Worm (Caenorhabditis elegans) whole organism, late embryonic: Measurements from ENCODE around the gene abhd-5.1.

Experiments used
- C38D4.7 ChIP-seq: fragments of 200-800 bp; sonication (Bioruptor generic); optimal IDR thresholded peaks from 2 replicates; lab custom pipeline; 2018; ENCODE audit warnings: mild to moderate bottlenecking, missing genetic modification characterization, moderate library complexity, missing compliant biosample characterization
- F13H6.1 ChIP-seq: sonication (generic microtip); optimal IDR thresholded peaks from 2 replicates; lab custom pipeline; 2016; ENCODE audit warnings: missing genetic modification characterization, missing compliant biosample characterization
- K09A11.1 ChIP-seq: sonication (generic microtip); optimal IDR thresholded peaks from 2 replicates; lab custom pipeline; 2017; ENCODE audit warnings: antibody characterized with exemption, mild to moderate bottlenecking, missing genetic modification characterization, missing compliant biosample characterization; ENCODE audit not compliant: insufficient read depth
- Y22D7AL.16 ChIP-seq: sonication (generic microtip); optimal IDR thresholded peaks from 2 replicates; lab custom pipeline; 2016; ENCODE audit warnings: missing genetic modification characterization, missing compliant biosample characterization
- ahr-1 ChIP-seq: sonication (generic microtip); optimal IDR thresholded peaks from 2 replicates; lab custom pipeline; 2016; ENCODE audit warnings: missing genetic modification characterization, missing compliant biosample characterization
- ceh-14 ChIP-seq: sonication (generic microtip); optimal IDR thresholded peaks from 2 replicates; lab custom pipeline; 2016; ENCODE audit warnings: missing genotype, missing genetic modification characterization, missing compliant biosample characterization
- ceh-19 ChIP-seq: fragments of 200-800 bp; sonication (Bioruptor generic); optimal IDR thresholded peaks from 2 replicates; lab custom pipeline; 2018; ENCODE audit warnings: mild to moderate bottlenecking, missing genetic modification characterization, missing compliant biosample characterization
- ceh-34 ChIP-seq: sonication (generic microtip); optimal IDR thresholded peaks from 2 replicates; lab custom pipeline; 2016; ENCODE audit warnings: mild to moderate bottlenecking, missing genetic modification characterization, missing compliant biosample characterization
- ceh-9 ChIP-seq: sonication (generic microtip); optimal IDR thresholded peaks from 2 replicates; lab custom pipeline; 2016; ENCODE audit warnings: mild to moderate bottlenecking, missing genetic modification characterization, inconsistent platforms, missing compliant biosample characterization
- che-1 ChIP-seq: sonication (generic microtip); optimal IDR thresholded peaks from 2 replicates; lab custom pipeline; 2016; ENCODE audit warnings: mild to moderate bottlenecking, missing genetic modification characterization, missing compliant biosample characterization
- dve-1 ChIP-seq: sonication (generic microtip); optimal IDR thresholded peaks from 2 replicates; lab custom pipeline; 2017; ENCODE audit warnings: antibody characterized with exemption, mild to moderate bottlenecking, missing genetic modification characterization, missing compliant biosample characterization
- elt-4 ChIP-seq: sonication (generic microtip); optimal IDR thresholded peaks from 2 replicates; lab custom pipeline; 2016; ENCODE audit warnings: missing genetic modification characterization, missing compliant biosample characterization
- eyg-1 ChIP-seq: sonication (generic microtip); optimal IDR thresholded peaks from 2 replicates; lab custom pipeline; 2016; ENCODE audit warnings: missing genotype, missing genetic modification characterization, missing compliant biosample characterization
- fax-1 ChIP-seq: sonication (generic microtip); optimal IDR thresholded peaks from 2 replicates; lab custom pipeline; 2016; ENCODE audit warnings: missing genotype, missing genetic modification characterization, missing compliant biosample characterization
- fkh-10 ChIP-seq: fragments of 150-350 bp; optimal IDR thresholded peaks from 2 replicates; lab custom pipeline; 2014; ENCODE audit warnings: missing biosample characterization, missing genetic modification reagents, missing genetic modification characterization
- gmeb-2 ChIP-seq: sonication (generic microtip); optimal IDR thresholded peaks from 2 replicates; lab custom pipeline; 2016; ENCODE audit warnings: missing genetic modification characterization, inconsistent platforms, missing compliant biosample characterization
- hlh-15 ChIP-seq: sonication (generic microtip); optimal IDR thresholded peaks from 2 replicates; lab custom pipeline; 2016; ENCODE audit warnings: missing genetic modification characterization, missing compliant biosample characterization
- hlh-30 ChIP-seq: sonication (generic microtip); optimal IDR thresholded peaks from 2 replicates; lab custom pipeline; 2017; ENCODE audit warnings: antibody characterized with exemption, missing genetic modification characterization, missing compliant biosample characterization; ENCODE audit not compliant: insufficient read depth
- lim-6 ChIP-seq: sonication (generic microtip); optimal IDR thresholded peaks from 2 replicates; lab custom pipeline; 2016; ENCODE audit warnings: missing genetic modification characterization, missing compliant biosample characterization
- mec-3 ChIP-seq: sonication (generic microtip); optimal IDR thresholded peaks from 2 replicates; lab custom pipeline; 2016; ENCODE audit warnings: borderline replicate concordance, missing genetic modification characterization, missing compliant biosample characterization
- nfya-1 ChIP-seq: sonication (generic microtip); optimal IDR thresholded peaks from 2 replicates; lab custom pipeline; 2017; ENCODE audit warnings: missing genetic modification characterization, mild to moderate bottlenecking, missing compliant biosample characterization, antibody characterized with exemption, moderate library complexity
- nhr-232 ChIP-seq: sonication (generic microtip); optimal IDR thresholded peaks from 2 replicates; lab custom pipeline; 2016; ENCODE audit warnings: missing genetic modification characterization, missing compliant biosample characterization
- pat-9 ChIP-seq: fragments of 200-800 bp; sonication (Bioruptor generic); optimal IDR thresholded peaks from 2 replicates; lab custom pipeline; 2018; ENCODE audit warnings: mild to moderate bottlenecking, missing genetic modification characterization, moderate library complexity, missing compliant biosample characterization
- pha-2 ChIP-seq: sonication (generic microtip); optimal IDR thresholded peaks from 2 replicates; lab custom pipeline; 2017; ENCODE audit warnings: mild to moderate bottlenecking, missing genetic modification characterization, missing compliant biosample characterization
- pha-4 ChIP-seq: fragments of 150-350 bp; optimal IDR thresholded peaks from 2 replicates; lab custom pipeline; 2018; ENCODE audit warnings: missing biosample characterization, missing genetic modification reagents, missing genetic modification characterization
- pqm-1 ChIP-seq: sonication (generic microtip); optimal IDR thresholded peaks from 2 replicates; lab custom pipeline; 2016; ENCODE audit warnings: missing genetic modification characterization, missing compliant biosample characterization
- pros-1 ChIP-seq: fragments of 150-350 bp; optimal IDR thresholded peaks from 2 replicates; lab custom pipeline; 2014; ENCODE audit warnings: missing biosample characterization, missing genetic modification reagents, missing genetic modification characterization
- ref-2 ChIP-seq: sonication (generic microtip); optimal IDR thresholded peaks from 2 replicates; lab custom pipeline; 2016; ENCODE audit warnings: missing genetic modification characterization, missing compliant biosample characterization
- sdc-2 ChIP-seq: sonication (generic microtip); optimal IDR thresholded peaks from 2 replicates; lab custom pipeline; 2016; ENCODE audit warnings: missing genotype, missing genetic modification characterization, missing compliant biosample characterization
- sox-4 ChIP-seq: sonication (generic microtip); optimal IDR thresholded peaks from 2 replicates; lab custom pipeline; 2017; ENCODE audit warnings: mild to moderate bottlenecking, missing genetic modification characterization, inconsistent platforms, missing compliant biosample characterization
- syd-9 ChIP-seq: sonication (generic microtip); optimal IDR thresholded peaks from 2 replicates; lab custom pipeline; 2016; ENCODE audit warnings: mild to moderate bottlenecking, missing genetic modification characterization, moderate library complexity, missing compliant biosample characterization
- tbx-2 ChIP-seq: sonication (generic microtip); optimal IDR thresholded peaks from 2 replicates; lab custom pipeline; 2016; ENCODE audit warnings: missing genetic modification characterization, missing compliant biosample characterization
- tbx-7 ChIP-seq: sonication (generic microtip); optimal IDR thresholded peaks from 2 replicates; lab custom pipeline; 2016; ENCODE audit warnings: missing genotype, missing genetic modification characterization, missing compliant biosample characterization
- ttx-3 ChIP-seq: sonication (generic microtip); optimal IDR thresholded peaks from 2 replicates; lab custom pipeline; 2016; ENCODE audit warnings: missing genetic modification reagents, missing genetic modification characterization, missing compliant biosample characterization
- unc-3 ChIP-seq, 2 experiments: fragments of 200-800 bp in 1 of 2; sonication (Bioruptor generic) in 1 of 2; sonication (generic microtip) in 1 of 2; conservative IDR thresholded peaks in 1 of 2; optimal IDR thresholded peaks in 1 of 2; 2 replicates each; pipeline versions ENCODE4 v1.3.6 to Lab custom; 2016 to 2022; ENCODE audit warnings: missing compliant biosample characterization in 2 of 2, missing genetic modification characterization in 2 of 2, missing genetic modification reagents in 1 of 2
- unc-42 ChIP-seq: sonication (generic microtip); optimal IDR thresholded peaks from 2 replicates; lab custom pipeline; 2016; ENCODE audit warnings: missing genotype, missing genetic modification characterization, missing compliant biosample characterization
- unc-55 ChIP-seq: sonication (generic microtip); optimal IDR thresholded peaks from 2 replicates; lab custom pipeline; 2017; ENCODE audit warnings: missing biosample characterization, missing genetic modification reagents, missing genetic modification characterization
- unc-86 ChIP-seq: sonication (generic microtip); optimal IDR thresholded peaks from 2 replicates; lab custom pipeline; 2016; ENCODE audit warnings: missing genetic modification characterization, missing compliant biosample characterization
- zip-5 ChIP-seq: sonication (generic microtip); optimal IDR thresholded peaks from 2 replicates; lab custom pipeline; 2016; ENCODE audit warnings: missing genetic modification characterization, missing compliant biosample characterization
- ztf-16 ChIP-seq: sonication (generic microtip); optimal IDR thresholded peaks from 2 replicates; lab custom pipeline; 2017; ENCODE audit warnings: missing genetic modification characterization, missing compliant biosample characterization

abhd-5.1 gene

DNA sequence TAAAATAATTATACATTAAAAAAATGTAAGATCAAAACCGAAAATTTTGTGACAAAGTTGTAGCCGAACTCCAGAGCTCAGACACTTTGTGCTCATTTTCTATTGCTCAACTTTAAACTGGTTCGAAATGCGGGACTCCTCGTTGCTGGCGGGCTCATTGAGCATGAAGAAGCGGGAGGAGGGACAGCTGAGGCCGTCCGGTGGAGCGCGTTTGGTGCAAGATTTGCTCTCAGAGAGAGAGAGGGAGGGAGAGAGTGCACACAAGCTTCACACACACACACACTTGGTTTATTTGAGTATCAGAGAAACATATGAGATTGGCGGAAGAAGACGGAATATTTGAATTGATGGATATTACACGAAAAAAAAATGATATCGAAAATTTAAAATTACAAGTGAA lies 36.8 kb upstream of the abhd-5.1 start (continued):
- peak; percentile 56 for TF ChIP-seq nfya-1
- peak; percentile 40 for TF ChIP-seq tbx-2 (tag; lab: Kevin White, UChicago)

DNA sequence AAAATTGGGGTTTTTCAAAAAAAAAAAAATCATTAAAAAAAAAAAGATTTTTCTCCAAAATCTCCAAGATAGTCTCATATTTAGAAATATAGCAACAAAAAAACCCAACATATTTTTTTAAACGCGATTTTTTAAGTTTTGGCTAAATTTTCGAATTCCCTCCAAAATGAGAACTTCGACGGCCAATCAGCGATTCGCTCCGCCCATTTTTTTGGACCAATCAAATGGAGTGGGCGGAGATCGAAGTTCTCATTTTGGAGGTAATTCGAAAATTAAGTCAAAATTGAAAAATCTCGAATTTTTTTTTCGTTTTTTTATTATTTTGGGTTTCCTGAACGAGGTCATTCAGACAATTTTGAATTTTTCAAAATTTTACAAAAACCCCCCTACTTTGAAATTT lies 33.6 kb upstream of the abhd-5.1 start:
- no peak for TF ChIP-seq ztf-16
- TF ChIP-seq nfya-1 = peak; percentile 53

DNA sequence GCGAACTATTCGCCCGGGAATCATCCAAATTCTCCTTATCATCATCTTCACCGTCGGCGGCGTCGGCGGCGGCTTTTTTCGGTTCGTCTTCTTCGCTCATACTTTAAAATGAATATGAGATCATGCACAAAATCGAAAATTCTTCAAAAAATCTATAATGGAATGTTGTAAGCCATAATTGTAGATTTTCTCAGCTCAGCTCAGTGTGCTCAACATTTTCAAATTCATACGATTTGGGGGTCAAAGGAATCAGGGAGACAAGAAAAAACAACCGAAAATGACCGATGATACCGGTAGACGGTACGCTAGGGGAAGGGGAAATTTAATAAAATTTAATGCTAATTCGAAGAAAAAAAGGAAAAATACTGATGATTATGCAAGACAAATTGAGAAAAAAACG lies 28.9 kb upstream of the abhd-5.1 start, which contains the start of gene ccep-97:
TSS of gene ccep-97 (minus strand) at position 101 of the 400 bp plus-strand sequence.
- TF ChIP-seq fax-1 (tag; lab: Kevin White, UChicago) (no peak), C38D4.7 (no peak), unc-86 (no peak), dve-1 (tag; lab: Kevin White, UChicago) (no peak), lim-6 (tag; lab: Kevin White, UChicago) (no peak), ahr-1 (tag; lab: Kevin White, UChicago) (no peak), ceh-9 (tag; lab: Kevin White, UChicago) (no peak), Y22D7AL.16 (tag; lab: Kevin White, UChicago) (no peak), pha-2 (no peak), che-1 (tag; lab: Kevin White, UChicago) (no peak), tbx-7 (no peak), zip-5 (no peak), hlh-30 (tag; lab: Kevin White, UChicago) (no peak), ceh-19 (no peak), fkh-10 (no peak), mec-3 (tag; lab: Kevin White, UChicago) (no peak), sox-4 (no peak), K09A11.1 (tag; lab: Kevin White, UChicago) (no peak)

DNA sequence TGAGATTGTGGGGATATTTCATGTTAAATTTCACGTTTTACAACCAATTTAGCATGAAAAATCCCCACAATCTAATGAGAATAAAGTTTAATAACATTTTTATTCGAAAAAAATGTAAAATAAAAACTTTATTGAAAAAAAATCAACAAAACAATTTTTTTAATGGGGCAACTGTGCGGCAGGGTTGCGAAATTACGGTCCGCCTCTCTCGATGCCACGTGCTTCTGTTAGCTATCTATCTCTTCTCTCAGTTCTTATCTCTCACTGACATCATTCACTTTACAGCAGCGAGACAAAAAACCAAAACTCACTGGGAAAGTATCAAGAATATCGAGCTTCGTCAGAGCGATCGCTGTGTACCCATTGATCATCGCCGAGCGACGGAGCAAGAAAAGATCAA lies 26.9 kb upstream of the abhd-5.1 start:
- TF ChIP-seq syd-9 (tag; lab: Kevin White, UChicago) (no peak), pqm-1 (tag; lab: Kevin White, UChicago) (no peak), elt-4 (no peak), hlh-15 (no peak), eyg-1 (no peak), ref-2 (tag; lab: Kevin White, UChicago) (no peak), ceh-9 (tag; lab: Kevin White, UChicago) (no peak), pros-1 (no peak), pha-4 (tag; lab: Kevin White, UChicago) (no peak), mec-3 (tag; lab: Kevin White, UChicago) (no peak), F13H6.1 (tag; lab: Kevin White, UChicago) (no peak), pha-2 (no peak), ttx-3 (tag; lab: Kevin White, UChicago) (no peak), unc-3 (GFP tag; conservative IDR thresholded peaks at IDR 0.05; lab: Robert Waterston, UW) (no peak), unc-3 (tag; optimal IDR thresholded peaks at IDR 0.05; lab: Kevin White, UChicago) (no peak), zip-5 (no peak), ceh-14 (tag; lab: Kevin White, UChicago) (no peak), unc-86 (no peak), ahr-1 (tag; lab: Kevin White, UChicago) (no peak)
- TF ChIP-seq, all 69 proteins: peak for 0

DNA sequence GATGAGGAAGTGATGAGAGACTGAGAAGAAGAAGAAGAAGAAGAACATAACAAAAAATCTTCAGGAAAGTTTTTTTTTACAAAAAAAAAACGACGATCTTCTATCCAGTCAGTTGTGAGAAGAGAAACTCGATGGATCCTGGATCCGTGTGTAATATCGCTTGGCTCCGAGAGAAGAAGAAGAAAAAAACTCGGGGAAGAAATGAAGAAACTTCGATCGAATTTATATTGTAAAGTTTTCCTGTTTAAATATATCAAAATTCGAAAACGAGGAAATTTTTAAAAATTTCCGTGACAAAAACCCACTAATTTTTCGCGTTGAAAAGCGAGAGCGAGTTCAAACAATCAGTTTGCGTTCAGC lies 24.1 kb upstream of the abhd-5.1 start, which contains the start of gene adss-1:
TSS of gene adss-1 (minus strand) at position 101 of the 360 bp plus-strand sequence.
- TF ChIP-seq unc-55 (GFP tag; lab: Kevin White, UChicago) = no peak
- TF ChIP-seq Y22D7AL.16 (tag; lab: Kevin White, UChicago) = no peak
- no peak for TF ChIP-seq sdc-2 (tag; lab: Kevin White, UChicago)
- no peak for TF ChIP-seq mec-3 (tag; lab: Kevin White, UChicago)
- TF ChIP-seq pat-9 (tag; lab: Kevin White, UChicago) = no peak
- no peak for TF ChIP-seq nhr-232
- TF ChIP-seq ahr-1 (tag; lab: Kevin White, UChicago) = no peak
- TF ChIP-seq gmeb-2 = no peak
- no peak for TF ChIP-seq ceh-34 (tag; lab: Kevin White, UChicago)
- TF ChIP-seq C38D4.7 = no peak
- TF ChIP-seq ref-2 (tag; lab: Kevin White, UChicago) = no peak
- no peak for TF ChIP-seq unc-42 (tag; lab: Kevin White, UChicago)
